Fruit fly (Drosophila melanogaster): ENCODE data around the gene CG7542.

CG7542 gene

DNA sequence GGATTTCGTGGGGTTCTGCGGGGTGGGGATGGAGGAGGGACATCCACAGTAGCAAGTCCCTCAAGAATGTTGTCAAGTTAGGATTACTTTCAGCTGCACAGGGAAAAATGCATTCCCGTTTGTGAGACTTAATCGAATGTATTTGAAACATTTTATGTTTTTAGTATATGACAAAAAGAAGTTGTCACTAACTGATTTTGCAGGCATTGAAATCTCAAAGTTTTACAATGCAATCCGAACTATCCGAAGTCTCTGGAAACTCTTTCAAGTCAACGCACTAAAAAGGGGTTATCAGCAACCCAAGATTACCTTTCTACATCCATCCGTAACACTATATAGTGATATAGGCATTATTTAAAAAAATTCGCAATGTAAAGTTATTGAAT is 27.3 kb downstream of the CG7542 start:
- TF ChIP-seq Crg-1 (GFP tag; optimal IDR thresholded peaks at IDR 0.05), result no peak
- no peak for TF ChIP-seq pad (GFP tag; optimal IDR thresholded peaks at IDR 0.05)
- TF ChIP-seq ovo (GFP tag; optimal IDR thresholded peaks at IDR 0.05), result no peak
- no peak for TF ChIP-seq tj (GFP tag; optimal IDR thresholded peaks at IDR 0.05)
- no peak for TF ChIP-seq CG1620 (GFP tag; optimal IDR thresholded peaks at IDR 0.05)
- no peak for TF ChIP-seq kay (GFP tag; ENCODE audit: borderline replicate concordance)
- no peak for TF ChIP-seq CG11617 (GFP tag; optimal IDR thresholded peaks at IDR 0.05)
- no peak for TF ChIP-seq CG5204 (GFP tag; optimal IDR thresholded peaks at IDR 0.05)
- TF ChIP-seq CG14711 (tag; optimal IDR thresholded peaks at IDR 0.05), result no peak
- no peak for TF ChIP-seq Hr96 (GFP tag; optimal IDR thresholded peaks at IDR 0.05)

DNA sequence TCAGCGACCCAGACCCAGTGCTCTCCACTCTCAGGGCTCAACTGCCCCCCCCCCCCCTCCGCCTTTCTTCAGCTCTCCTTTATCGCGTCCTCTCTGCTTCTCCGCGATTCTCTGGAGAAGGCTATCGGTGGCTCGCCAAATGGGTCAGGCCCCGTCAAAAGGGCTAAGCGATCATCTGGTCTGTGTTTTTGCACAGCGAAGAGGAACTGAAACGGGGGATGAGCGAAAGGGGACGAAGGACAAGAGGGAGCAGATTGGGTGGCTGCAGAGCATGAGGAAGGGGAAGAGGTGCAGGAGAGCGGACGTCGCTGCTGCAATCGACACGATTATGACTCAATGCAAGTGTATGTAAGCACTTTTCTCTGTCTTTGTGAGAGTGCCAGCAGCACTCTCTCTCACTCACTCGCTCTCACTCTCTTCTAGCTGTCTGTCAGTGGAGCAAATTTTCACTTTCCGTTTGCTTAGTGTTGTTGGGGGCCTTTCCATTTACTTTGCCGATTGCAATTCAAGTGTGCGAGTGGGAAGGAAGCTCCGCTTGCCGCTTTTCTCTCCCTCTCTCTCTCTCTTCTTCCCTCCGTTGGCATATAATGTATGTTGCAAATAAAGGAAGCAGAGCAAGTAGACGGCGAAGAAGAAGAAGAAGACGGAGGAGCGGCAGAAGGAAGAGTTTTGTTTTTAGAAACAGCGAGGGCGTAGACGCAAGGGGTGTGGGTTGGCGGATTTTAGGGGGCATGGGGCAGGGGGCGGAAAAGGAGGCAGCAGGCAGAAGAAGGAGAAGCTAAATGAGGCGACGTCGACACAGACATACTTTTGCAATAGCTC is 28.1 kb downstream of the CG7542 start:
- TF ChIP-seq pad (GFP tag; optimal IDR thresholded peaks at IDR 0.05), result peak; percentile 78
- peak; percentile 29 for TF ChIP-seq Mnt (GFP tag; optimal IDR thresholded peaks at IDR 0.05)
- peak; percentile 74 for TF ChIP-seq cic (GFP tag; optimal IDR thresholded peaks at IDR 0.05)
- peak; percentile 36 for TF ChIP-seq CG12768 (GFP tag; optimal IDR thresholded peaks at IDR 0.05)
- peak; percentile 76 for TF ChIP-seq kay (GFP tag; ENCODE audit: borderline replicate concordance)
- peak; percentile 71 for TF ChIP-seq tj (GFP tag; optimal IDR thresholded peaks at IDR 0.05)
- no peak for TF ChIP-seq cnc (optimal IDR thresholded peaks at IDR 0.05)
- no peak for TF ChIP-seq CG14711 (tag; optimal IDR thresholded peaks at IDR 0.05)
- peak; percentile 32 for TF ChIP-seq Clk (GFP tag; optimal IDR thresholded peaks at IDR 0.05)

DNA sequence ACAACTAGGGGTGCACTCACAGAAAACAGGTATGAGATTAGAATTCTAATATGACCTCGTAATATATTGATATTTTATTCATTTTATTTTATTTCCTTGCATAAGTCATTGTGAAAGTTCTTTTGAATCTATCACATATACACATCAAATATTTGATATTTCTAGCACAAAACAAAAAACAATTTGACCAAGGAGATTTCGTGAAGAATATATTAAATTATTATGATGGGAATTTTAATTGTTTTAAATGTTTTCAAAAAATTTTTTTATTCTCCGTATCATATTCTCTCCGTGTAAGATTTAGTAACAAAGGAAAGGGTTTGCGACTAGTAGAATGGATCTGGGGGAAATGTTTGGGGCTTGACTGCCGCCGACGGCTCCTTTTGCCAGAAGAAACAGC is 28.8 kb downstream of the CG7542 start:
- TF ChIP-seq Crg-1 (GFP tag; optimal IDR thresholded peaks at IDR 0.05) (no peak), cic (GFP tag; optimal IDR thresholded peaks at IDR 0.05) (no peak), tj (GFP tag; optimal IDR thresholded peaks at IDR 0.05) (no peak), bab1 (GFP tag; optimal IDR thresholded peaks at IDR 0.05) (no peak), Clk (GFP tag; optimal IDR thresholded peaks at IDR 0.05) (no peak), ovo (GFP tag; optimal IDR thresholded peaks at IDR 0.05) (no peak), kay (GFP tag; ENCODE audit: borderline replicate concordance) (peak; percentile 50), CG5204 (GFP tag; optimal IDR thresholded peaks at IDR 0.05) (no peak), CG7045 (GFP tag; optimal IDR thresholded peaks at IDR 0.05) (peak; percentile 24), Hr96 (GFP tag; optimal IDR thresholded peaks at IDR 0.05) (no peak), CG33017 (tag; optimal IDR thresholded peaks at IDR 0.05) (peak; percentile 59), CG1620 (GFP tag; optimal IDR thresholded peaks at IDR 0.05) (no peak), toe (GFP tag; optimal IDR thresholded peaks at IDR 0.05) (peak; percentile 25), Mnt (GFP tag; optimal IDR thresholded peaks at IDR 0.05) (no peak), CG14711 (tag; optimal IDR thresholded peaks at IDR 0.05) (peak; percentile 53), CG11617 (GFP tag; optimal IDR thresholded peaks at IDR 0.05) (no peak), CG12768 (GFP tag; optimal IDR thresholded peaks at IDR 0.05) (no peak), CG7101 (tag; optimal IDR thresholded peaks at IDR 0.05) (peak; percentile 38), cnc (optimal IDR thresholded peaks at IDR 0.05) (no peak), pad (GFP tag; optimal IDR thresholded peaks at IDR 0.05) (no peak)

DNA sequence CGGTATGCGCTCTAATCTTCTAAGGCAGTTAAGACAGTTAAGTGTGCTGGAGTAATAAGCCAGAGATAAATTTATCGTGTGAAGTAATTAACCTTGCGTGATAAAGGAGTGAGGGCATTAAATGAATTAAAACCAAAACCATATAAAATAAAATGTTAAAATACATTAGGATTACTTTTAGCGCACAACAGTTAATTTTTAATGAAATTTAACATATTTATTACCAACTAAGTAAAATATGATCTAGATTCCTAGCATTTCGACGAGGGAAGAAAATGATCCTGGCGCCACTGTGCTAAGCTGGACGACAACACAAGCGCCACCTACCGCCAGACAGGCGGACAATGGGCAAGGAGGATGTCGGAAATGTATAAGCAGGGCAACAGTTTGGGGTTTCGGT is 29.5 kb downstream of the CG7542 start:
- no peak for TF ChIP-seq cic (GFP tag; optimal IDR thresholded peaks at IDR 0.05)
- TF ChIP-seq Hr96 (GFP tag; optimal IDR thresholded peaks at IDR 0.05), result no peak
- no peak for TF ChIP-seq CG1620 (GFP tag; optimal IDR thresholded peaks at IDR 0.05)
- TF ChIP-seq Clk (GFP tag; optimal IDR thresholded peaks at IDR 0.05), result no peak
- TF ChIP-seq cnc (optimal IDR thresholded peaks at IDR 0.05), result no peak
- TF ChIP-seq CG7101 (tag; optimal IDR thresholded peaks at IDR 0.05), result no peak
- no peak for TF ChIP-seq Crg-1 (GFP tag; optimal IDR thresholded peaks at IDR 0.05)
- no peak for TF ChIP-seq CG14711 (tag; optimal IDR thresholded peaks at IDR 0.05)
- no peak for TF ChIP-seq CG7045 (GFP tag; optimal IDR thresholded peaks at IDR 0.05)
- TF ChIP-seq toe (GFP tag; optimal IDR thresholded peaks at IDR 0.05), result no peak
- TF ChIP-seq kay (GFP tag; ENCODE audit: borderline replicate concordance), result no peak
- TF ChIP-seq pad (GFP tag; optimal IDR thresholded peaks at IDR 0.05), result no peak
- TF ChIP-seq CG5204 (GFP tag; optimal IDR thresholded peaks at IDR 0.05), result no peak
- no peak for TF ChIP-seq CG11617 (GFP tag; optimal IDR thresholded peaks at IDR 0.05)
- TF ChIP-seq bab1 (GFP tag; optimal IDR thresholded peaks at IDR 0.05), result no peak
- no peak for TF ChIP-seq CG12768 (GFP tag; optimal IDR thresholded peaks at IDR 0.05)

DNA sequence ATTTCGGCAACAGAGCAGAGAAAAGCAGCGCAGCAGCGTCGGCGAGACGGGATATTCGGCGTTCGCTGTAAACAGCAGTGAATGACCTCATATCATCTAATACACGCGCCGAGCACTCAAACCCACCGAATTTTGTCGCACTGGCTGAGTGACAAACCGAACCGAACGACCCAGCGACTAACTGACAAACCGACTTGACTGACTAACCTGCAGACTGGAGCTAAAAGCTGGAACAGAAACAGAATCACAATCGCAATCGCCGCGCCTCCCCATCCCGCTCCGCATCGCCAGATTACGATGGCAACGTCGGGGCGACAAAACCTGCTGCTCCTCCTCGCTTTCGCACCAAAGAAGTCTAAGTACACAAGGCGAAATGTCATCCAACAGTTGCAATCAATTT is 30.0 kb downstream of the CG7542 start:
- TF ChIP-seq CG33017 (tag; optimal IDR thresholded peaks at IDR 0.05), result no peak
- no peak for TF ChIP-seq CG1620 (GFP tag; optimal IDR thresholded peaks at IDR 0.05)
- TF ChIP-seq cic (GFP tag; optimal IDR thresholded peaks at IDR 0.05), result no peak
- no peak for TF ChIP-seq Clk (GFP tag; optimal IDR thresholded peaks at IDR 0.05)
- TF ChIP-seq CG7045 (GFP tag; optimal IDR thresholded peaks at IDR 0.05), result no peak
- no peak for TF ChIP-seq ovo (GFP tag; optimal IDR thresholded peaks at IDR 0.05)
- no peak for TF ChIP-seq toe (GFP tag; optimal IDR thresholded peaks at IDR 0.05)

DNA sequence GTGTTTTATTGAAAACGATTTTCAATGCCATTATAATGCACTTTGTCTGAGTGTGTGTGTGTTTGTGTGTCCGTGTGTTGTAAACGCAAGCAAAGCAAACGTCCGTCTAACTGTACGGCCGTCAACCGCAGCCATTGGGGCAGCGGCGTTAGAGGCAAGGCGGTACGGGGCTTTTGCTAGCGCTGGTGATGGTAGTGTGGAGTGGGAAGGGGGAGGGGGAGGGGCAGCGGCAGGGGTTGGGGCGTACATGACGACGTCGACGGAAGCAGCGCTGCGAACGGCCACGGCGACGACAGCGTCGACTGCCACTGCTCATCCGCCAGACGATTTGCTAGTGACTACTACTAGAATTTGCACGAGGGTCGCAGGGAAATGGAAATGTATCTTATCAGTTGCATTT is 35.1 kb downstream of the CG7542 start:
- TF ChIP-seq CG1620 (GFP tag; optimal IDR thresholded peaks at IDR 0.05) (no peak), cnc (optimal IDR thresholded peaks at IDR 0.05) (no peak), CG33017 (tag; optimal IDR thresholded peaks at IDR 0.05) (no peak), Crg-1 (GFP tag; optimal IDR thresholded peaks at IDR 0.05) (no peak), pad (GFP tag; optimal IDR thresholded peaks at IDR 0.05) (peak; percentile 37), Mnt (GFP tag; optimal IDR thresholded peaks at IDR 0.05) (no peak), cic (GFP tag; optimal IDR thresholded peaks at IDR 0.05) (peak; percentile 92), CG7045 (GFP tag; optimal IDR thresholded peaks at IDR 0.05) (no peak), bab1 (GFP tag; optimal IDR thresholded peaks at IDR 0.05) (no peak), CG11617 (GFP tag; optimal IDR thresholded peaks at IDR 0.05) (no peak), Clk (GFP tag; optimal IDR thresholded peaks at IDR 0.05) (no peak), kay (GFP tag; ENCODE audit: borderline replicate concordance) (no peak), Hr96 (GFP tag; optimal IDR thresholded peaks at IDR 0.05) (no peak), tj (GFP tag; optimal IDR thresholded peaks at IDR 0.05) (peak; percentile 62), toe (GFP tag; optimal IDR thresholded peaks at IDR 0.05) (no peak), CG5204 (GFP tag; optimal IDR thresholded peaks at IDR 0.05) (no peak), CG14711 (tag; optimal IDR thresholded peaks at IDR 0.05) (no peak), CG12768 (GFP tag; optimal IDR thresholded peaks at IDR 0.05) (peak; percentile 81)
